Worm (Caenorhabditis elegans) whole organism, L4 larva: Measurements from ENCODE around the gene Y43C5A.4.

Source experiments
- fos-1 ChIP-seq: fragments of 150-350 bp; optimal IDR thresholded peaks from 2 replicates; lab custom pipeline; 2014; ENCODE audit warnings: missing biosample characterization, missing genetic modification characterization
- lin-13 ChIP-seq: fragments of 150-350 bp; optimal IDR thresholded peaks from 2 replicates; lab custom pipeline; 2014; ENCODE audit warnings: missing biosample characterization, missing genetic modification reagents, missing genetic modification characterization
- lin-15B ChIP-seq: fragments of 150-350 bp; sonication (generic microtip); optimal IDR thresholded peaks from 3 replicates; lab custom pipeline; 2014; ENCODE audit warnings: missing biosample characterization, missing genetic modification characterization
- lin-39 ChIP-seq: fragments of 150-350 bp; optimal IDR thresholded peaks from 2 replicates; lab custom pipeline; 2014; ENCODE audit warnings: missing biosample characterization, missing genetic modification reagents, missing genetic modification characterization

DNA sequence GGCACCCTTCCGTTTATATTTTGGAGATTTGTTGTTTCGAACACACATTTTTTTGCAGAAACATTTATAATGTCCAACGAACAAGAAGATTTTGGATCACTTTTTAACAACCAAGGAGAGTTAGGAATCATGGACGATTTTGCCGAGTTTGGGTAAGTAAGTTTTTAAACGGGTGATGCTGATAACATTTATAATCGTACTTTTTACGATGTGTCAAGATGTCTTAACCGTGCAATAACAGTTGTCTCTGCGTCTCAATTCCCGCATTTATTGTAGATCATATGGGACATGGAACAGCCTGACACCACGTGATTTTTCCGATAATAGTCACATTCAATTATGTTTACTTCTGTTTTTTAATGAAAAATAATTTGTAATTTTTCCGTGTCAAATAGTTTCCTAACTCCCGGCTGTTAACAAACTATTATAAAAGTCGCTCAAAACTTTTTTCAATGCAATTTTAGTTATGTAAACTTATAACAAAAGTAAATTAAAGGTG is 27.2 kb upstream of the Y43C5A.4 start, which contains the start of gene daf-14:
- TF ChIP-seq lin-15B (no peak), lin-13 (GFP tag; lab: Kevin White, UChicago) (no peak), lin-39 (tag; lab: Kevin White, UChicago) (no peak), fos-1 (no peak)
